Fruit fly (Drosophila melanogaster): ENCODE data around the gene CG46459.

dm6 chr3R:10655968-10656367 lies 40.5 kb upstream of the CG46459 start:
- no peak for TF ChIP-seq usp (GFP tag; optimal IDR thresholded peaks at IDR 0.05)
- no peak for TF ChIP-seq psq (optimal IDR thresholded peaks at IDR 0.05)

All from whole organism.